Fruit fly (Drosophila melanogaster) whole organism, embryonic: Measurements from ENCODE around the gene yellow-e.

ENCODE experiments used
- Atf-2 ChIP-seq: fragments of 200-800 bp; sonication (Bioruptor generic); optimal IDR thresholded peaks from 2 replicates; lab custom pipeline; 2016; ENCODE audit warnings: missing biosample characterization, missing genetic modification characterization
- CG10209 ChIP-seq: fragments of 200-800 bp; sonication (Bioruptor generic); optimal IDR thresholded peaks from 3 replicates; lab custom pipeline; 2017; ENCODE audit warnings: missing biosample characterization, mild to moderate bottlenecking, missing genetic modification characterization, missing genetic modification reagents
- CG11560 ChIP-seq: fragments of 200-800 bp; sonication (Bioruptor generic); IDR thresholded peaks from 3 replicates; pipeline ENCODE4 v1.3.6; 2022; ENCODE audit warnings: missing biosample characterization, missing genetic modification characterization
- CG12236 ChIP-seq: fragments of 200-800 bp; sonication (Bioruptor generic); optimal IDR thresholded peaks from 2 replicates; lab custom pipeline; 2016; ENCODE audit warnings: missing biosample characterization, missing genetic modification characterization
- CG1233 ChIP-seq: fragments of 200-800 bp; sonication (Bioruptor generic); optimal IDR thresholded peaks from 4 replicates; lab custom pipeline; 2018; ENCODE audit warnings: missing biosample characterization, mild to moderate bottlenecking, missing genetic modification characterization
- CG14050 ChIP-seq: fragments of 200-800 bp; sonication (Bioruptor generic); IDR thresholded peaks from 3 replicates; pipeline ENCODE4 v1.3.6; 2022; ENCODE audit warnings: missing biosample characterization, missing genetic modification characterization
- CG31388 ChIP-seq: fragments of 200-800 bp; sonication (Bioruptor generic); optimal IDR thresholded peaks from 2 replicates; lab custom pipeline; 2016; ENCODE audit warnings: missing biosample characterization, missing genetic modification characterization
- CG33213 ChIP-seq: fragments of 200-800 bp; sonication (Bioruptor generic); optimal IDR thresholded peaks from 3 replicates; lab custom pipeline; 2016; ENCODE audit warnings: missing biosample characterization, missing genetic modification characterization
- CG3995 ChIP-seq: fragments of 200-800 bp; sonication (Bioruptor generic); optimal IDR thresholded peaks from 3 replicates; lab custom pipeline; 2016; ENCODE audit warnings: missing biosample characterization, missing genetic modification characterization
- CG4404 ChIP-seq: fragments of 200-800 bp; sonication (Bioruptor generic); IDR thresholded peaks from 2 replicates; pipeline ENCODE4 v1.3.6; 2022; ENCODE audit warnings: missing biosample characterization, missing genetic modification characterization
- CG6689 ChIP-seq: fragments of 200-800 bp; sonication (Bioruptor generic); IDR thresholded peaks from 2 replicates; pipeline ENCODE4 v1.3.6; 2022; ENCODE audit warnings: missing biosample characterization, missing genetic modification characterization
- CG6765 ChIP-seq: fragments of 200-800 bp; sonication (Bioruptor generic); optimal IDR thresholded peaks from 3 replicates; lab custom pipeline; 2017; ENCODE audit warnings: missing biosample characterization, mild to moderate bottlenecking, missing genetic modification characterization
- CG7745 ChIP-seq: fragments of 200-800 bp; sonication (Bioruptor generic); optimal IDR thresholded peaks from 2 replicates; lab custom pipeline; 2018; ENCODE audit warnings: missing biosample characterization, mild to moderate bottlenecking, missing genetic modification characterization, moderate library complexity
- CG7963 ChIP-seq: fragments of 200-800 bp; sonication (Bioruptor generic); IDR thresholded peaks from 3 replicates; pipeline ENCODE4 v1.3.6; 2022; ENCODE audit warnings: missing biosample characterization, missing genetic modification characterization; ENCODE audit not compliant: partially characterized antibody
- CG8765 ChIP-seq: fragments of 200-800 bp; sonication (Bioruptor generic); IDR thresholded peaks from 2 replicates; pipeline ENCODE4 v1.3.6; 2022; ENCODE audit warnings: missing biosample characterization, missing genetic modification characterization
- CG9437 ChIP-seq: fragments of 200-800 bp; sonication (Bioruptor generic); optimal IDR thresholded peaks from 2 replicates; lab custom pipeline; 2018; ENCODE audit warnings: missing biosample characterization, mild to moderate bottlenecking, missing genetic modification characterization
- CG9876 ChIP-seq: fragments of 200-800 bp; sonication (Bioruptor generic); optimal IDR thresholded peaks from 2 replicates; lab custom pipeline; 2016; ENCODE audit warnings: missing biosample characterization, missing genetic modification characterization
- E2f1 ChIP-seq: fragments of 200-800 bp; sonication (Bioruptor generic); IDR thresholded peaks from 2 replicates; pipeline ENCODE4 v1.3.6; 2022; ENCODE audit warnings: missing biosample characterization, missing genetic modification characterization
- Hmr ChIP-seq: fragments of 200-800 bp; sonication (Bioruptor generic); optimal IDR thresholded peaks from 3 replicates; lab custom pipeline; 2017; ENCODE audit warnings: mild to moderate bottlenecking, missing biosample characterization, missing genetic modification reagents, missing genetic modification characterization
- Pdp1 ChIP-seq, 2 experiments: fragments of 200-800 bp; sonication (Bioruptor generic); optimal IDR thresholded peaks; 3 replicates each; lab custom pipeline; 2016; ENCODE audit warnings: missing biosample characterization in 2 of 2, missing genetic modification characterization in 2 of 2, mild to moderate bottlenecking in 1 of 2, moderate library complexity in 1 of 2
- Poxn ChIP-seq: fragments of 200-800 bp; sonication (Bioruptor generic); IDR thresholded peaks from 2 replicates; pipeline ENCODE4 v1.3.6; 2022; ENCODE audit warnings: missing biosample characterization, missing genetic modification characterization
- Scr ChIP-seq: fragments of 200-800 bp; sonication (Bioruptor generic); IDR thresholded peaks from 2 replicates; pipeline ENCODE4 v1.3.6; 2022; ENCODE audit warnings: missing biosample characterization, missing genetic modification characterization; ENCODE audit not compliant: partially characterized antibody
- Sin3A ChIP-seq: fragments of >200 bp; optimal IDR thresholded peaks from 2 replicates; lab custom pipeline; 2018
- Vsx1 ChIP-seq: fragments of 200-800 bp; sonication (Bioruptor generic); optimal IDR thresholded peaks from 2 replicates; lab custom pipeline; 2017; ENCODE audit warnings: missing biosample characterization, mild to moderate bottlenecking, missing genetic modification characterization, missing genetic modification reagents
- Xrp1 ChIP-seq: fragments of 200-800 bp; sonication (Bioruptor generic); IDR thresholded peaks from 2 replicates; pipeline ENCODE4 v1.3.6; 2022; ENCODE audit warnings: missing biosample characterization, missing genetic modification characterization
- YL-1 ChIP-seq: fragments of 200-800 bp; sonication (Bioruptor generic); optimal IDR thresholded peaks from 3 replicates; lab custom pipeline; 2017; ENCODE audit warnings: missing biosample characterization, mild to moderate bottlenecking, missing genetic modification characterization
- dan ChIP-seq: fragments of 200-800 bp; sonication (Bioruptor generic); IDR thresholded peaks from 2 replicates; pipeline ENCODE4 v1.3.6; 2022; ENCODE audit warnings: missing biosample characterization, missing genetic modification characterization
- danr ChIP-seq: fragments of 200-800 bp; sonication (Bioruptor generic); IDR thresholded peaks from 2 replicates; pipeline ENCODE4 v1.3.6; 2022; ENCODE audit warnings: missing biosample characterization, missing genetic modification characterization
- fru ChIP-seq: fragments of >200 bp; optimal IDR thresholded peaks from 2 replicates; lab custom pipeline; 2017
- kay ChIP-seq: fragments of 200-800 bp; sonication (Bioruptor generic); optimal IDR thresholded peaks from 2 replicates; lab custom pipeline; 2016; ENCODE audit warnings: missing biosample characterization, missing genetic modification characterization
- oc ChIP-seq: fragments of 200-800 bp; sonication (Bioruptor generic); optimal IDR thresholded peaks from 2 replicates; lab custom pipeline; 2018; ENCODE audit warnings: missing biosample characterization, mild to moderate bottlenecking, missing genetic modification characterization, moderate library complexity
- otp ChIP-seq: fragments of 200-800 bp; sonication (Bioruptor generic); IDR thresholded peaks from 3 replicates; pipeline ENCODE4, ENCODE4 v1.3.6; 2022; ENCODE audit warnings: missing biosample characterization, missing genetic modification characterization
- pzg ChIP-seq: fragments of 200-800 bp; sonication (Bioruptor generic); optimal IDR thresholded peaks from 3 replicates; lab custom pipeline; 2018; ENCODE audit warnings: missing biosample characterization, mild to moderate bottlenecking, missing genetic modification characterization, moderate library complexity
- ranshi ChIP-seq: fragments of 200-800 bp; sonication (Bioruptor generic); IDR thresholded peaks from 2 replicates; pipeline ENCODE4 v1.3.6; 2022; ENCODE audit warnings: missing biosample characterization, missing genetic modification characterization
- ro ChIP-seq: fragments of 200-800 bp; sonication (Bioruptor generic); IDR thresholded peaks from 2 replicates; pipeline ENCODE4 v1.3.6; 2022; ENCODE audit warnings: missing biosample characterization, missing genetic modification characterization
- salm ChIP-seq: fragments of 200-800 bp; sonication (Bioruptor generic); optimal IDR thresholded peaks from 2 replicates; lab custom pipeline; 2018; ENCODE audit warnings: missing biosample characterization, mild to moderate bottlenecking, missing genetic modification characterization
- sr ChIP-seq: fragments of 200-800 bp; sonication (Bioruptor generic); IDR thresholded peaks from 3 replicates; pipeline ENCODE4 v1.3.6; 2022; ENCODE audit warnings: missing biosample characterization, missing genetic modification characterization
- ssp ChIP-seq: fragments of 200-800 bp; sonication (Bioruptor generic); IDR thresholded peaks from 2 replicates; pipeline ENCODE4 v1.3.6; 2022; ENCODE audit warnings: missing biosample characterization, missing genetic modification characterization
- yki ChIP-seq: fragments of >200 bp; optimal IDR thresholded peaks from 3 replicates; lab custom pipeline; 2018

Gene yellow-e

dm6 chr3R:13364175-13365174, 50.6 kb downstream of the yellow-e start, which contains the start of gene Dic1 (continued):
- peak; percentile 82 for TF ChIP-seq ssp (GFP tag; lab: Robert Waterston, UW)
- TF ChIP-seq Sin3A (lab: Kevin White, UChicago), result no peak
- peak; percentile 89 for TF ChIP-seq oc (tag; lab: Kevin White, UChicago)
- peak; percentile 88 for TF ChIP-seq E2f1
- TF ChIP-seq CG6689 (GFP tag; lab: Robert Waterston, UW), result peak; percentile 92
- peak; percentile 87 for TF ChIP-seq CG14050 (GFP tag; lab: Robert Waterston, UW)
- TF ChIP-seq Atf-2 (GFP tag; lab: Kevin White, UChicago), result peak; percentile 92
- TF ChIP-seq danr (GFP tag; lab: Robert Waterston, UW), result peak; percentile 85
- no peak; the same call in 2 of the 3 replicates for TF ChIP-seq CG7963 (GFP tag; lab: Robert Waterston, UW)
- peak; percentile 17; the same call in 1 of the 2 replicates for TF ChIP-seq Scr (GFP tag; lab: Robert Waterston, UW)
- peak; percentile 78 for TF ChIP-seq CG33213 (GFP tag; lab: Kevin White, UChicago)
- peak; percentile 71; the same call in 2 of the 3 replicates for TF ChIP-seq otp (GFP tag; lab: Robert Waterston, UW)
- TF ChIP-seq Pdp1 (GFP tag; optimal IDR thresholded peaks at IDR 0.05; lab: Kevin White, UChicago), result peak; percentile 83 to 93
- TF ChIP-seq CG3995, result peak; percentile 74
- peak; percentile 84 for TF ChIP-seq Poxn (GFP tag; lab: Robert Waterston, UW)
- TF ChIP-seq CG12236 (GFP tag; lab: Kevin White, UChicago), result peak; percentile 77
- TF ChIP-seq fru (lab: Kevin White, UChicago), result no peak
- TF ChIP-seq ranshi (GFP tag; lab: Robert Waterston, UW), result peak; percentile 89
- TF ChIP-seq Xrp1 (GFP tag; lab: Robert Waterston, UW), result peak; percentile 93
- TF ChIP-seq Hmr (GFP tag; lab: Kevin White, UChicago), result peak; percentile 98
- TF ChIP-seq CG9437 (GFP tag; lab: Kevin White, UChicago), result peak; percentile 95
- peak; percentile 94 for TF ChIP-seq CG6765 (GFP tag; lab: Kevin White, UChicago)
- TF ChIP-seq pzg (GFP tag; lab: Kevin White, UChicago), result no peak
- no peak for TF ChIP-seq CG7745
- TF ChIP-seq CG10209, result peak; percentile 97
- peak; percentile 61; the same call in 1 of the 2 replicates for TF ChIP-seq CG8765 (GFP tag; lab: Robert Waterston, UW)
- TF ChIP-seq dan (GFP tag; lab: Robert Waterston, UW), result no peak
- peak; percentile 91 for TF ChIP-seq kay
- TF ChIP-seq salm (tag; lab: Kevin White, UChicago), result peak; percentile 94
- TF ChIP-seq yki (lab: Kevin White, UChicago), result peak; percentile 45
- TF ChIP-seq CG9876, result peak; percentile 84
- TF ChIP-seq CG11560 (tag; lab: Robert Waterston, UW), result peak; percentile 85
- TF ChIP-seq Vsx1 (GFP tag; lab: Kevin White, UChicago), result peak; percentile 90
- peak; percentile 97 for TF ChIP-seq CG1233 (GFP tag; lab: Kevin White, UChicago)
- TF ChIP-seq CG31388 (GFP tag; lab: Kevin White, UChicago), result peak; percentile 85
- peak; percentile 80 for TF ChIP-seq sr (GFP tag; lab: Robert Waterston, UW)
- TF ChIP-seq YL-1 (GFP tag; lab: Kevin White, UChicago), result peak; percentile 93
- peak; percentile 82 for TF ChIP-seq CG4404
- peak; percentile 74 for TF ChIP-seq ro (GFP tag; lab: Robert Waterston, UW)
- TF ChIP-seq, all 482 proteins: peak for 437
